Fruit fly (Drosophila melanogaster) whole organism, adult: ENCODE measurements around the gene rau.

Source experiments
- CG11617 ChIP-seq: fragments of 200-800 bp; sonication (Bioruptor generic); optimal IDR thresholded peaks from 2 replicates; lab custom pipeline; 2017; ENCODE audit warnings: mild to moderate bottlenecking, missing biosample characterization, missing genetic modification reagents, missing genetic modification characterization
- CG12768 ChIP-seq: fragments of 200-800 bp; sonication (Bioruptor generic); optimal IDR thresholded peaks from 2 replicates; lab custom pipeline; 2017; ENCODE audit warnings: missing biosample characterization, missing genetic modification characterization, mild to moderate bottlenecking, moderate library complexity, missing genetic modification reagents
- CG14711 ChIP-seq: fragments of 200-800 bp; sonication (Bioruptor generic); optimal IDR thresholded peaks from 2 replicates; lab custom pipeline; 2018; ENCODE audit warnings: missing biosample characterization, mild to moderate bottlenecking, missing genetic modification characterization, moderate library complexity
- CG1620 ChIP-seq: fragments of 200-800 bp; sonication (Bioruptor generic); optimal IDR thresholded peaks from 2 replicates; lab custom pipeline; 2016; ENCODE audit warnings: missing biosample characterization, missing genetic modification characterization
- CG33017 ChIP-seq: fragments of 200-800 bp; sonication (Bioruptor generic); optimal IDR thresholded peaks from 2 replicates; lab custom pipeline; 2018; ENCODE audit warnings: missing biosample characterization, mild to moderate bottlenecking, missing genetic modification characterization, moderate library complexity
- CG5204 ChIP-seq: fragments of 200-800 bp; sonication (Bioruptor generic); optimal IDR thresholded peaks from 2 replicates; lab custom pipeline; 2016; ENCODE audit warnings: missing biosample characterization, missing genetic modification characterization
- CG7045 ChIP-seq: fragments of 200-800 bp; sonication (Bioruptor generic); optimal IDR thresholded peaks from 2 replicates; lab custom pipeline; 2017; ENCODE audit warnings: missing biosample characterization, mild to moderate bottlenecking, missing genetic modification characterization
- CG7101 ChIP-seq: fragments of 200-800 bp; sonication (Bioruptor generic); optimal IDR thresholded peaks from 2 replicates; lab custom pipeline; 2018; ENCODE audit warnings: missing biosample characterization, mild to moderate bottlenecking, missing genetic modification characterization, moderate library complexity
- Clk ChIP-seq: fragments of 200-800 bp; sonication (Bioruptor generic); optimal IDR thresholded peaks from 2 replicates; lab custom pipeline; 2017; ENCODE audit warnings: missing biosample characterization, missing genetic modification characterization
- Crg-1 ChIP-seq: fragments of 200-800 bp; sonication (Bioruptor generic); optimal IDR thresholded peaks from 2 replicates; lab custom pipeline; 2016; ENCODE audit warnings: missing biosample characterization, missing genetic modification characterization
- Hr96 ChIP-seq: fragments of 200-800 bp; sonication (Bioruptor generic); optimal IDR thresholded peaks from 2 replicates; lab custom pipeline; 2016; ENCODE audit warnings: missing biosample characterization, missing genetic modification characterization
- Mnt ChIP-seq: fragments of 200-800 bp; sonication (Bioruptor generic); optimal IDR thresholded peaks from 2 replicates; lab custom pipeline; 2016; ENCODE audit warnings: missing biosample characterization, mild to moderate bottlenecking, missing genetic modification characterization
- bab1 ChIP-seq: fragments of 200-800 bp; sonication (Bioruptor generic); optimal IDR thresholded peaks from 3 replicates; lab custom pipeline; 2019; ENCODE audit warnings: missing biosample characterization, mild to moderate bottlenecking, missing genetic modification characterization, moderate library complexity
- cic ChIP-seq: fragments of 200-800 bp; sonication (Bioruptor generic); optimal IDR thresholded peaks from 2 replicates; lab custom pipeline; 2017; ENCODE audit warnings: missing biosample characterization, mild to moderate bottlenecking, missing genetic modification characterization, moderate library complexity
- cnc ChIP-seq, 2 experiments: fragments of >200 bp; optimal IDR thresholded peaks; 2 replicates each; lab custom pipeline; 2017
- kay ChIP-seq: fragments of 200-800 bp; sonication (Bioruptor generic); peaks from one replicate; lab custom pipeline; 2016; ENCODE audit warnings: missing biosample characterization, missing genetic modification characterization, borderline replicate concordance
- ovo ChIP-seq: fragments of 200-800 bp; sonication (Bioruptor generic); optimal IDR thresholded peaks from 2 replicates; lab custom pipeline; 2016; ENCODE audit warnings: missing biosample characterization, missing genetic modification characterization
- pad ChIP-seq: fragments of 200-800 bp; sonication (Bioruptor generic); optimal IDR thresholded peaks from 3 replicates; lab custom pipeline; 2017; ENCODE audit warnings: missing biosample characterization, missing genetic modification characterization, mild to moderate bottlenecking, moderate library complexity, missing genetic modification reagents
- tj ChIP-seq: fragments of 200-800 bp; sonication (Bioruptor generic); optimal IDR thresholded peaks from 3 replicates; lab custom pipeline; 2017; ENCODE audit warnings: missing biosample characterization, mild to moderate bottlenecking, missing genetic modification characterization, moderate library complexity
- toe ChIP-seq: fragments of 200-800 bp; sonication (Bioruptor generic); optimal IDR thresholded peaks from 2 replicates; lab custom pipeline; 2016; ENCODE audit warnings: missing biosample characterization, missing genetic modification characterization

rau gene

DNA sequence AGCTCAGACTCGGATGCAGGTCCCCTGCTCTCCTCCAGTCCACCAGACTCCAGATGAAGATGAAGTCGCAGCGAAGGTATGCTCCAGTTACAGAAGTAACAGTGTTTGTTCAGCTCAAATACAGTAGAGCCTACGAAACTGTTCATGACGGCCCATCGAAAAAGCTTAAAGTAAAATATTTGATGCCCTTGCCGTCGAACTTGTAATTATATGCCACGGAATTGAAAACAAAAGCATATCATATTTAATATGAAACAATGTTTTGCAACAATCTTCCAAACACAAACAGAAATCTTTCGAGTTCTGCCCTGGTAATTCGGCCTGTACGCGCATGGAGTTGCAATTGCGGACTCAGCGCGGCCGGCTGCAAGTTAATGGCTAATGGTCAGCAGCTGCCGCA, 1.9 kb upstream of the rau start:
- no peak for TF ChIP-seq Crg-1 (GFP tag; lab: Kevin White, UChicago)
- no peak for TF ChIP-seq CG5204 (GFP tag; lab: Kevin White, UChicago)
- no peak for TF ChIP-seq CG7045 (GFP tag; lab: Kevin White, UChicago)
- TF ChIP-seq bab1 (GFP tag; lab: Kevin White, UChicago) = no peak
- TF ChIP-seq CG1620 (GFP tag; lab: Kevin White, UChicago) = no peak
- TF ChIP-seq Mnt = no peak
- no peak for TF ChIP-seq ovo (GFP tag; lab: Kevin White, UChicago)
- no peak for TF ChIP-seq tj (GFP tag; lab: Kevin White, UChicago)
- no peak for TF ChIP-seq cnc (optimal IDR thresholded peaks at IDR 0.05; lab: Kevin White, UChicago)
- no peak for TF ChIP-seq Hr96 (GFP tag; lab: Kevin White, UChicago)
- no peak for TF ChIP-seq cic (GFP tag; lab: Kevin White, UChicago)
- no peak for TF ChIP-seq CG12768
- TF ChIP-seq CG11617 (GFP tag; lab: Kevin White, UChicago) = no peak
- TF ChIP-seq toe (GFP tag; lab: Kevin White, UChicago) = no peak
- TF ChIP-seq kay = no peak
- TF ChIP-seq pad (GFP tag; lab: Kevin White, UChicago) = no peak
- no peak for TF ChIP-seq Clk (GFP tag; lab: Kevin White, UChicago)
- TF ChIP-seq CG33017 = no peak
- TF ChIP-seq CG14711 (tag; lab: Kevin White, UChicago) = no peak

DNA sequence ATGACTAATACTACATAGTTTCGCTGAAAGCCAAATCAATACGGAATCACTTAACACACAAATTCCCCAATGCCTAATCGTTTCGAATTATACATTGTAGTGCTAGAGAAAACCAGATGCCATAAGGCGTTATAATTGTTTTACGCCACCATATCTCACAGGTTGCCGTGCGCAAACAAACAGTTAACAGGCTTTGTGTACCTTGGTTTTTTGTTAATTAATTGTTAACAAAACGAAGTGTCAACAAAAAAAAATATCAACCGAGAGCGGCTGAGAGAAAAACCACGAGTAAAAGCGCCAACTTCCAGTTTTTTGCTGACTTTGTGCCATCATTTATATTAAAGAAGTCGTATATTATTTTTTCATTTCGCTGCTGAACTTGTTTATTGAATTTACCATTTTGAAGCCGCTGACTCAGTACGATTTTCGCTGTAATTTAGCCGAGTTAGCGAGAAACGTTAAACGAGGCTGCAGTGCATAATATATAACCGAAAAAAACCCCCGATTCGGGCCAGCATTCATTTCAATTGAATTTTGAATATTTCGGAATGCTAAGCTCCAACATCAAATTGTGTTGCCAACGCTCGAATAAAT, 2.7 kb downstream of the rau start:
- peak; percentile 66 for TF ChIP-seq CG33017
- TF ChIP-seq CG11617 (GFP tag; lab: Kevin White, UChicago) = peak; percentile 64
- TF ChIP-seq CG12768 = peak; percentile 54
- TF ChIP-seq cnc (optimal IDR thresholded peaks at IDR 0.05; lab: Kevin White, UChicago) = no peak
- peak; percentile 50 for TF ChIP-seq Mnt
- TF ChIP-seq CG7045 (GFP tag; lab: Kevin White, UChicago) = peak; percentile 90
- peak; percentile 72 for TF ChIP-seq Crg-1 (GFP tag; lab: Kevin White, UChicago)
- TF ChIP-seq kay = peak; percentile 70
- peak; percentile 49 for TF ChIP-seq CG5204 (GFP tag; lab: Kevin White, UChicago)
- TF ChIP-seq CG1620 (GFP tag; lab: Kevin White, UChicago) = peak; percentile 41
- TF ChIP-seq ovo (GFP tag; lab: Kevin White, UChicago) = peak; percentile 76
- no peak for TF ChIP-seq bab1 (GFP tag; lab: Kevin White, UChicago)
- TF ChIP-seq cic (GFP tag; lab: Kevin White, UChicago) = peak; percentile 72
- peak; percentile 28 for TF ChIP-seq pad (GFP tag; lab: Kevin White, UChicago)
- TF ChIP-seq tj (GFP tag; lab: Kevin White, UChicago) = peak; percentile 98
- TF ChIP-seq Clk (GFP tag; lab: Kevin White, UChicago) = no peak
- peak; percentile 72 for TF ChIP-seq CG14711 (tag; lab: Kevin White, UChicago)
- TF ChIP-seq toe (GFP tag; lab: Kevin White, UChicago) = peak; percentile 32
- peak; percentile 81 for TF ChIP-seq CG7101 (tag; lab: Kevin White, UChicago)
- peak; percentile 43 for TF ChIP-seq Hr96 (GFP tag; lab: Kevin White, UChicago)

DNA sequence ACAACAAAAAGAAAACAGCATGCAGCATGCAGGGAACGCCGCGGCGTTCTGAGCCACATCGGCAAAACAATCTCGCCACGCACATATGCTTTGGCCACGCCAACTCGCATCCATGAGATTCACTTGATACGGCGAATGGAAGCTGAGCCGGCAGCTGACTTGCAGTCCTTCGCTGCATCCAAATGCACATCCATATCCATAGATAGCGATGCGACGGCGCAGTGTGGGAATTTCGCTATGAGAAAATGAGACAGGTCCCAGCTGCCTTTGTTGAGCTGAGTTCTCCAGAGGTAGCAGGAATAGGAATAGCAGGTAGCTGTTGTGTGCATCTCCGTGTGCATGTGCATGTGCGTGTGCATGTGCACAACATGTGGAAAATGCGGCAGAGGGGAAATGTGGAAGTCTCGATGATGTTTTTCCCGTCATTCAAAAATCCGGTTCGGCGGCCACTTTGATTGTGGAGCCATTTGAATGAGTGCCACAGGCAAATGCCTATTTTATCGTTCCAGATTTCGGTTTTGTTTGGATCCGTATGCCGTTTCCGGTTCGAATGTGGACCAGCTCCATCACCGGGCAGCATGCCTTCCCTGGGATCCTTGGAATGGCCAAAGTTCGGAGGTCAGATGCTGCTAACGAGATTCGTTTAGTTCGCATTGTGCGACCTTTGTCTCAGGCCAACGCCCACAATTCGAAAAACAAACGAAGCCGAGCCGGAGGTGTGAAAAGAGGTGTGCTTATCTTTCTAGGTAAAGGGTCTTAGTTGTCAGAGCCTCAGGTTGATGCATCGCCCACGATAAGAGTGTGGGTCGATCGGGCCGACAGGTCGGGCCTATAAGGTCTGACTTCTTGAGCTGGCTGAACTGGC, 8.2 kb downstream of the rau start:
- no peak for TF ChIP-seq CG12768
- TF ChIP-seq CG1620 (GFP tag; lab: Kevin White, UChicago) = no peak
- no peak for TF ChIP-seq tj (GFP tag; lab: Kevin White, UChicago)
- TF ChIP-seq Crg-1 (GFP tag; lab: Kevin White, UChicago) = no peak
- TF ChIP-seq CG33017 = no peak
- no peak for TF ChIP-seq Hr96 (GFP tag; lab: Kevin White, UChicago)
- TF ChIP-seq pad (GFP tag; lab: Kevin White, UChicago) = no peak
- TF ChIP-seq kay = no peak
- TF ChIP-seq CG11617 (GFP tag; lab: Kevin White, UChicago) = no peak
- no peak for TF ChIP-seq bab1 (GFP tag; lab: Kevin White, UChicago)
- TF ChIP-seq CG14711 (tag; lab: Kevin White, UChicago) = no peak
- no peak for TF ChIP-seq CG7101 (tag; lab: Kevin White, UChicago)
- no peak for TF ChIP-seq toe (GFP tag; lab: Kevin White, UChicago)
- TF ChIP-seq CG5204 (GFP tag; lab: Kevin White, UChicago) = no peak
- TF ChIP-seq Mnt = no peak
- no peak for TF ChIP-seq Clk (GFP tag; lab: Kevin White, UChicago)
- TF ChIP-seq cic (GFP tag; lab: Kevin White, UChicago) = no peak
- no peak for TF ChIP-seq ovo (GFP tag; lab: Kevin White, UChicago)
- no peak for TF ChIP-seq cnc (optimal IDR thresholded peaks at IDR 0.05; lab: Kevin White, UChicago)

DNA sequence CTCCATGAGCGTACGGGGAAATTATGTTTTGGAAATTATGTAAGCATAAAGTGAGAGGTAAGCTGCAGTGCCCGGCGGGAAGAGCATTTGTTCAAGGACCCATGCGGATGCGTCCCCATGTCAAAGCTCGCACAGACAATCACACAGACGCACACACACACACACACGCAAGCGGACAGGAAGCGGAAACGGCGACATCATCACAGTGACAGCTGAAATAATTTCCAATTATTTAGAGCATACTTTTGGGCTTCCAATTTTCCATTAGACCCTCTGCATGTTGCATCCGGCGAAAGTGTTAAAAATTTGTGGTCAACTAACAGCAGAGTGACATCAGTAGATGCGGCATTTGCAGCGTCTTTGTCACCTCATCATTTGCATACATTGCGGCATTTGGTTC, 12.5 kb downstream of the rau start:
- TF ChIP-seq CG7101 (tag; lab: Kevin White, UChicago) (no peak), pad (GFP tag; lab: Kevin White, UChicago) (no peak), kay (no peak), cnc (optimal IDR thresholded peaks at IDR 0.05; lab: Kevin White, UChicago) (no peak), ovo (GFP tag; lab: Kevin White, UChicago) (no peak), toe (GFP tag; lab: Kevin White, UChicago) (no peak), CG33017 (no peak), Crg-1 (GFP tag; lab: Kevin White, UChicago) (no peak), CG5204 (GFP tag; lab: Kevin White, UChicago) (no peak), CG12768 (no peak), CG14711 (tag; lab: Kevin White, UChicago) (no peak), Hr96 (GFP tag; lab: Kevin White, UChicago) (no peak)

DNA sequence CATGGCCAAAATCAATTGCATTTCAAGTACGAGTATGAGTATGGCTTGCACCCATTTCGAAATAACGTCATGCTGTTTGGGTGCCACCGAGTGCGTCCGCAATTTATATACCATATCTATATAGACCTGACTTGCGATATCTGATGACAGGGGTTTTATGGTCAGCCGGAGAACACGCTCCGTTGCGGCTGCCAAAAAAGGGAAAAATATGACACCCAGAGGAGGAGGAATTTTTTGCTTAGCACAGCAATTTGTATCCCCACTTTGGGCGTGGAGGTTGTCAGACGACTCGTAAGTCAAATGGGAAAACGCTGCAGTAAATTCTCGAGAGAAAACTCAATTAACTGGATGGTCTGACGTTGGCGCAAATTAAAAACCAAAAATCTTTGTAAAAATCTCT, 22.5 kb downstream of the rau start:
- TF ChIP-seq CG33017 (no peak), CG7101 (tag; lab: Kevin White, UChicago) (no peak), Clk (GFP tag; lab: Kevin White, UChicago) (no peak), CG1620 (GFP tag; lab: Kevin White, UChicago) (no peak), tj (GFP tag; lab: Kevin White, UChicago) (peak; percentile 92), pad (GFP tag; lab: Kevin White, UChicago) (no peak), CG11617 (GFP tag; lab: Kevin White, UChicago) (no peak)
